Worm (Caenorhabditis elegans) whole organism, late embryonic: ENCODE results near the gene egl-3.
A peak's percentile ranks its signal among the peaks of the same experiment; 100 is the strongest.

Experiments used
- C08G9.2 ChIP-seq: sonication (generic microtip); optimal IDR thresholded peaks from 2 replicates; lab custom pipeline; 2016; ENCODE audit warnings: mild to moderate bottlenecking, missing genetic modification characterization, moderate library complexity, missing compliant biosample characterization
- C38D4.7 ChIP-seq: fragments of 200-800 bp; sonication (Bioruptor generic); optimal IDR thresholded peaks from 2 replicates; lab custom pipeline; 2018; ENCODE audit warnings: mild to moderate bottlenecking, missing genetic modification characterization, moderate library complexity, missing compliant biosample characterization
- F13H6.1 ChIP-seq: sonication (generic microtip); optimal IDR thresholded peaks from 2 replicates; lab custom pipeline; 2016; ENCODE audit warnings: missing genetic modification characterization, missing compliant biosample characterization
- K09A11.1 ChIP-seq: sonication (generic microtip); optimal IDR thresholded peaks from 2 replicates; lab custom pipeline; 2017; ENCODE audit warnings: antibody characterized with exemption, mild to moderate bottlenecking, missing genetic modification characterization, missing compliant biosample characterization; ENCODE audit not compliant: insufficient read depth
- Y22D7AL.16 ChIP-seq: sonication (generic microtip); optimal IDR thresholded peaks from 2 replicates; lab custom pipeline; 2016; ENCODE audit warnings: missing genetic modification characterization, missing compliant biosample characterization
- ahr-1 ChIP-seq: sonication (generic microtip); optimal IDR thresholded peaks from 2 replicates; lab custom pipeline; 2016; ENCODE audit warnings: missing genetic modification characterization, missing compliant biosample characterization
- ama-1 ChIP-seq: fragments of 150-350 bp; optimal IDR thresholded peaks from 2 replicates; lab custom pipeline; 2014
- ceh-14 ChIP-seq: sonication (generic microtip); optimal IDR thresholded peaks from 2 replicates; lab custom pipeline; 2016; ENCODE audit warnings: missing genotype, missing genetic modification characterization, missing compliant biosample characterization
- ceh-18 ChIP-seq: sonication (generic microtip); optimal IDR thresholded peaks from 2 replicates; lab custom pipeline; 2016; ENCODE audit warnings: missing genetic modification characterization, missing compliant biosample characterization
- ceh-19 ChIP-seq: fragments of 200-800 bp; sonication (Bioruptor generic); optimal IDR thresholded peaks from 2 replicates; lab custom pipeline; 2018; ENCODE audit warnings: mild to moderate bottlenecking, missing genetic modification characterization, missing compliant biosample characterization
- ceh-2 ChIP-seq: sonication (generic microtip); optimal IDR thresholded peaks from 2 replicates; lab custom pipeline; 2016; ENCODE audit warnings: missing genotype, missing genetic modification characterization, missing compliant biosample characterization
- ceh-22 ChIP-seq: sonication (generic microtip); optimal IDR thresholded peaks from 2 replicates; lab custom pipeline; 2017; ENCODE audit warnings: missing biosample characterization, missing genetic modification characterization
- ceh-24 ChIP-seq: sonication (generic microtip); optimal IDR thresholded peaks from 2 replicates; lab custom pipeline; 2016; ENCODE audit warnings: mild to moderate bottlenecking, missing genetic modification characterization, missing compliant biosample characterization
- ceh-30 ChIP-seq: fragments of 150-350 bp; optimal IDR thresholded peaks from 2 replicates; lab custom pipeline; 2014; ENCODE audit warnings: missing biosample characterization, missing genetic modification characterization
- ceh-31 ChIP-seq: sonication (generic microtip); optimal IDR thresholded peaks from 2 replicates; lab custom pipeline; 2016; ENCODE audit warnings: missing genetic modification characterization, missing compliant biosample characterization
- ceh-34 ChIP-seq: sonication (generic microtip); optimal IDR thresholded peaks from 2 replicates; lab custom pipeline; 2016; ENCODE audit warnings: mild to moderate bottlenecking, missing genetic modification characterization, missing compliant biosample characterization
- ceh-45 ChIP-seq: fragments of 200-800 bp; sonication (Bioruptor generic); IDR thresholded peaks from 2 replicates; pipeline ENCODE4 v1.3.6; 2022; ENCODE audit warnings: missing genetic modification reagents, missing genetic modification characterization, missing compliant biosample characterization
- ceh-48 ChIP-seq: sonication (generic microtip); optimal IDR thresholded peaks from 2 replicates; lab custom pipeline; 2016; ENCODE audit warnings: missing genetic modification characterization, inconsistent platforms, missing compliant biosample characterization
- ceh-6 ChIP-seq: fragments of 200-800 bp; sonication (Bioruptor generic); optimal IDR thresholded peaks from 2 replicates; lab custom pipeline; 2018; ENCODE audit warnings: mild to moderate bottlenecking, missing genetic modification characterization, missing compliant biosample characterization
- ceh-9 ChIP-seq: sonication (generic microtip); optimal IDR thresholded peaks from 2 replicates; lab custom pipeline; 2016; ENCODE audit warnings: mild to moderate bottlenecking, missing genetic modification characterization, inconsistent platforms, missing compliant biosample characterization
- che-1 ChIP-seq: sonication (generic microtip); optimal IDR thresholded peaks from 2 replicates; lab custom pipeline; 2016; ENCODE audit warnings: mild to moderate bottlenecking, missing genetic modification characterization, missing compliant biosample characterization
- elt-2 ChIP-seq: sonication (generic microtip); optimal IDR thresholded peaks from 2 replicates; lab custom pipeline; 2016; ENCODE audit warnings: missing genetic modification reagents, missing genetic modification characterization, missing compliant biosample characterization
- ets-4 ChIP-seq: sonication (generic microtip); optimal IDR thresholded peaks from 2 replicates; lab custom pipeline; 2016; ENCODE audit warnings: missing genetic modification characterization, missing compliant biosample characterization
- eyg-1 ChIP-seq: sonication (generic microtip); optimal IDR thresholded peaks from 2 replicates; lab custom pipeline; 2016; ENCODE audit warnings: missing genotype, missing genetic modification characterization, missing compliant biosample characterization
- fax-1 ChIP-seq: sonication (generic microtip); optimal IDR thresholded peaks from 2 replicates; lab custom pipeline; 2016; ENCODE audit warnings: missing genotype, missing genetic modification characterization, missing compliant biosample characterization
- hlh-13 ChIP-seq: fragments of 200-800 bp; sonication (Bioruptor generic); optimal IDR thresholded peaks from 2 replicates; lab custom pipeline; 2018; ENCODE audit warnings: mild to moderate bottlenecking, missing genetic modification characterization, missing compliant biosample characterization
- hlh-15 ChIP-seq: sonication (generic microtip); optimal IDR thresholded peaks from 2 replicates; lab custom pipeline; 2016; ENCODE audit warnings: missing genetic modification characterization, missing compliant biosample characterization
- hlh-30 ChIP-seq: sonication (generic microtip); optimal IDR thresholded peaks from 2 replicates; lab custom pipeline; 2017; ENCODE audit warnings: antibody characterized with exemption, missing genetic modification characterization, missing compliant biosample characterization; ENCODE audit not compliant: insufficient read depth
- lim-6 ChIP-seq: sonication (generic microtip); optimal IDR thresholded peaks from 2 replicates; lab custom pipeline; 2016; ENCODE audit warnings: missing genetic modification characterization, missing compliant biosample characterization
- lin-11 ChIP-seq: fragments of 200-800 bp; sonication (Bioruptor generic); optimal IDR thresholded peaks from 2 replicates; lab custom pipeline; 2018; ENCODE audit warnings: mild to moderate bottlenecking, missing genetic modification characterization, missing compliant biosample characterization
- mec-3 ChIP-seq: sonication (generic microtip); optimal IDR thresholded peaks from 2 replicates; lab custom pipeline; 2016; ENCODE audit warnings: borderline replicate concordance, missing genetic modification characterization, missing compliant biosample characterization
- nfya-1 ChIP-seq: sonication (generic microtip); optimal IDR thresholded peaks from 2 replicates; lab custom pipeline; 2017; ENCODE audit warnings: missing genetic modification characterization, mild to moderate bottlenecking, missing compliant biosample characterization, antibody characterized with exemption, moderate library complexity
- nhr-232 ChIP-seq: sonication (generic microtip); optimal IDR thresholded peaks from 2 replicates; lab custom pipeline; 2016; ENCODE audit warnings: missing genetic modification characterization, missing compliant biosample characterization
- npax-4 ChIP-seq: sonication (generic microtip); optimal IDR thresholded peaks from 2 replicates; lab custom pipeline; 2016; ENCODE audit warnings: missing genetic modification characterization, missing compliant biosample characterization
- odd-2 ChIP-seq: sonication (generic microtip); optimal IDR thresholded peaks from 2 replicates; lab custom pipeline; 2017; ENCODE audit warnings: antibody characterized with exemption, mild to moderate bottlenecking, missing genetic modification characterization, missing compliant biosample characterization
- pag-3 ChIP-seq: sonication (generic microtip); optimal IDR thresholded peaks from 2 replicates; lab custom pipeline; 2016; ENCODE audit warnings: missing compliant biosample characterization, missing genetic modification characterization, borderline replicate concordance
- pqm-1 ChIP-seq: sonication (generic microtip); optimal IDR thresholded peaks from 2 replicates; lab custom pipeline; 2016; ENCODE audit warnings: missing genetic modification characterization, missing compliant biosample characterization
- pros-1 ChIP-seq: fragments of 150-350 bp; optimal IDR thresholded peaks from 2 replicates; lab custom pipeline; 2014; ENCODE audit warnings: missing biosample characterization, missing genetic modification reagents, missing genetic modification characterization
- ref-2 ChIP-seq: sonication (generic microtip); optimal IDR thresholded peaks from 2 replicates; lab custom pipeline; 2016; ENCODE audit warnings: missing genetic modification characterization, missing compliant biosample characterization
- rnt-1 ChIP-seq: sonication (generic microtip); optimal IDR thresholded peaks from 2 replicates; lab custom pipeline; 2016; ENCODE audit warnings: missing genetic modification characterization, missing compliant biosample characterization
- sdc-2 ChIP-seq: sonication (generic microtip); optimal IDR thresholded peaks from 2 replicates; lab custom pipeline; 2016; ENCODE audit warnings: missing genotype, missing genetic modification characterization, missing compliant biosample characterization
- sox-4 ChIP-seq: sonication (generic microtip); optimal IDR thresholded peaks from 2 replicates; lab custom pipeline; 2017; ENCODE audit warnings: mild to moderate bottlenecking, missing genetic modification characterization, inconsistent platforms, missing compliant biosample characterization
- syd-9 ChIP-seq: sonication (generic microtip); optimal IDR thresholded peaks from 2 replicates; lab custom pipeline; 2016; ENCODE audit warnings: mild to moderate bottlenecking, missing genetic modification characterization, moderate library complexity, missing compliant biosample characterization
- tbx-2 ChIP-seq: sonication (generic microtip); optimal IDR thresholded peaks from 2 replicates; lab custom pipeline; 2016; ENCODE audit warnings: missing genetic modification characterization, missing compliant biosample characterization
- ttx-3 ChIP-seq: sonication (generic microtip); optimal IDR thresholded peaks from 2 replicates; lab custom pipeline; 2016; ENCODE audit warnings: missing genetic modification reagents, missing genetic modification characterization, missing compliant biosample characterization
- unc-3 ChIP-seq, 2 experiments: fragments of 200-800 bp in 1 of 2; sonication (Bioruptor generic) in 1 of 2; sonication (generic microtip) in 1 of 2; conservative IDR thresholded peaks in 1 of 2; optimal IDR thresholded peaks in 1 of 2; 2 replicates each; pipeline versions ENCODE4 v1.3.6 to Lab custom; 2016 to 2022; ENCODE audit warnings: missing compliant biosample characterization in 2 of 2, missing genetic modification characterization in 2 of 2, missing genetic modification reagents in 1 of 2
- unc-55 ChIP-seq: sonication (generic microtip); optimal IDR thresholded peaks from 2 replicates; lab custom pipeline; 2017; ENCODE audit warnings: missing biosample characterization, missing genetic modification reagents, missing genetic modification characterization
- unc-86 ChIP-seq: sonication (generic microtip); optimal IDR thresholded peaks from 2 replicates; lab custom pipeline; 2016; ENCODE audit warnings: missing genetic modification characterization, missing compliant biosample characterization
- ztf-16 ChIP-seq: sonication (generic microtip); optimal IDR thresholded peaks from 2 replicates; lab custom pipeline; 2017; ENCODE audit warnings: missing genetic modification characterization, missing compliant biosample characterization

The egl-3 gene

DNA sequence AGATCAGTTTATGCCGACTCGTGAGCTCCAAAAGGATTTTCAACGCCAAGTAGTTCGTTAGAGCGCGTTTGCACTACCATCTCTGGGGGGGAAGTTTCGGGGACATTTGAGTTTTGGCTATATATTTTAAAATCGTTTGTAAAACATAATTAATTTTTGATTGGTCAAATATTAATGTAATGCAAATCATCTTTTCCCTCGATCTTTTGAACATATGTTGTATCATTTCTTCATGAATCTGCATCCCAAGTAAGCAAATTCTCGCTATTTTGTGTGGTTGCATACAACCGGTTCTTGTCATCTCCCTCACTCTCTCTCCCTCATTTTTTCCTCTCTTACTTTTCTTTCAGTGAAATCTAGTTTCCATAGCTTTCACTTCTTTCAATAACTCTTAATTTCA lies 4.6 kb upstream of the egl-3 start (continued):
- TF ChIP-seq ceh-14 (tag; lab: Kevin White, UChicago) (peak; percentile 79), odd-2 (tag; lab: Kevin White, UChicago) (no peak), ceh-24 (no peak), ceh-31 (tag; lab: Kevin White, UChicago) (peak; percentile 94), ceh-34 (tag; lab: Kevin White, UChicago) (peak; percentile 67), unc-3 (GFP tag; conservative IDR thresholded peaks at IDR 0.05; lab: Robert Waterston, UW) (no peak), unc-3 (tag; optimal IDR thresholded peaks at IDR 0.05; lab: Kevin White, UChicago) (no peak), C08G9.2 (tag; lab: Kevin White, UChicago) (peak; percentile 77), sox-4 (tag; lab: Kevin White, UChicago) (no peak), che-1 (no peak), fax-1 (tag; lab: Kevin White, UChicago) (peak; percentile 39), Y22D7AL.16 (tag; lab: Kevin White, UChicago) (no peak), ceh-6 (GFP tag; lab: Kevin White, UChicago) (no peak), pqm-1 (tag; lab: Kevin White, UChicago) (no peak), nhr-232 (tag; lab: Kevin White, UChicago) (no peak), ahr-1 (tag; lab: Kevin White, UChicago) (peak; percentile 49), eyg-1 (no peak), elt-2 (tag; lab: Kevin White, UChicago) (peak; percentile 54), unc-55 (no peak), tbx-2 (peak; percentile 75), pros-1 (no peak), ceh-45 (no peak), ceh-18 (tag; lab: Kevin White, UChicago) (peak; percentile 54), sdc-2 (tag; lab: Kevin White, UChicago) (peak; percentile 23), ceh-2 (tag; lab: Kevin White, UChicago) (peak; percentile 63), syd-9 (no peak), ceh-9 (no peak), lim-6 (tag; lab: Kevin White, UChicago) (no peak), npax-4 (tag; lab: Kevin White, UChicago) (no peak), pag-3 (tag; lab: Kevin White, UChicago) (no peak), C38D4.7 (no peak), ceh-48 (tag; lab: Kevin White, UChicago) (peak; percentile 37), ref-2 (tag; lab: Kevin White, UChicago) (peak; percentile 85), lin-11 (tag; lab: Kevin White, UChicago) (no peak), ceh-30 (no peak), ceh-22 (tag; lab: Kevin White, UChicago) (no peak)

ce11 chrV:10174632-10175075 lies 1.1 kb upstream of the egl-3 start:
- TF ChIP-seq hlh-13, result no peak
- no peak for TF ChIP-seq odd-2 (tag; lab: Kevin White, UChicago)
- peak; percentile 66 for TF ChIP-seq hlh-30 (tag; lab: Kevin White, UChicago)
- no peak for TF ChIP-seq che-1
- no peak for TF ChIP-seq ets-4 (tag; lab: Kevin White, UChicago)
- TF ChIP-seq ceh-22 (tag; lab: Kevin White, UChicago), result no peak
- no peak for TF ChIP-seq Y22D7AL.16 (tag; lab: Kevin White, UChicago)
- no peak for TF ChIP-seq sox-4 (tag; lab: Kevin White, UChicago)
- peak; percentile 96 for TF ChIP-seq nfya-1 (tag; lab: Kevin White, UChicago)
- no peak for TF ChIP-seq ceh-6 (GFP tag; lab: Kevin White, UChicago)
- TF ChIP-seq unc-3 (GFP tag; conservative IDR thresholded peaks at IDR 0.05; lab: Robert Waterston, UW), result no peak
- TF ChIP-seq unc-3 (tag; optimal IDR thresholded peaks at IDR 0.05; lab: Kevin White, UChicago), result peak; percentile 32
- no peak for TF ChIP-seq K09A11.1 (tag; lab: Kevin White, UChicago)
- TF ChIP-seq hlh-15 (tag; lab: Kevin White, UChicago), result no peak
- TF ChIP-seq rnt-1, result no peak
- TF ChIP-seq C08G9.2 (tag; lab: Kevin White, UChicago), result no peak
- no peak for TF ChIP-seq unc-55
- no peak for TF ChIP-seq ahr-1 (tag; lab: Kevin White, UChicago)
- TF ChIP-seq ztf-16, result no peak
- no peak for TF ChIP-seq mec-3 (tag; lab: Kevin White, UChicago)
- no peak for TF ChIP-seq pag-3 (tag; lab: Kevin White, UChicago)
- TF ChIP-seq ceh-19 (GFP tag; lab: Kevin White, UChicago), result peak; percentile 31
- no peak for TF ChIP-seq F13H6.1
- no peak for TF ChIP-seq unc-86
- no peak for TF ChIP-seq C38D4.7
- TF ChIP-seq ceh-2 (tag; lab: Kevin White, UChicago), result no peak
- TF ChIP-seq ceh-45, result no peak
- no peak for TF ChIP-seq ama-1 (lab: Kevin White, UChicago)
- no peak for TF ChIP-seq syd-9
- TF ChIP-seq ceh-34 (tag; lab: Kevin White, UChicago), result peak; percentile 24
- peak; percentile 83 for TF ChIP-seq ceh-14 (tag; lab: Kevin White, UChicago)
- no peak for TF ChIP-seq ttx-3 (tag; lab: Kevin White, UChicago)
